Worm (Caenorhabditis elegans) whole organism, L3 larva: ENCODE data around the gene ugt-15.

Experiments used
- ama-1 ChIP-seq: fragments of 150-350 bp; optimal IDR thresholded peaks from 2 replicates; lab custom pipeline; 2018
- ceh-16 ChIP-seq: sonication (generic microtip); optimal IDR thresholded peaks from 2 replicates; lab custom pipeline; 2017; ENCODE audit warnings: missing biosample characterization, missing genetic modification characterization
- ceh-82 ChIP-seq: fragments of 150-350 bp; optimal IDR thresholded peaks from 2 replicates; lab custom pipeline; 2014; ENCODE audit warnings: missing biosample characterization, missing genetic modification characterization
- elt-3 ChIP-seq, 3 experiments: fragments of 150-350 bp in 1 of 3; sonication (generic microtip) in 2 of 3; optimal IDR thresholded peaks; 2 replicates in 2 of 3; 4 replicates in 1 of 3; lab custom pipeline; 2014 to 2017; ENCODE audit warnings: missing biosample characterization in 3 of 3, missing genetic modification characterization in 3 of 3
- hmg-11 ChIP-seq: sonication (generic microtip); optimal IDR thresholded peaks from 2 replicates; lab custom pipeline; 2016; ENCODE audit warnings: missing genetic modification characterization, missing compliant biosample characterization
- mdl-1 ChIP-seq: fragments of 150-350 bp; optimal IDR thresholded peaks from 2 replicates; lab custom pipeline; 2014; ENCODE audit warnings: missing biosample characterization, missing genetic modification characterization
- nhr-237 ChIP-seq: fragments of 150-350 bp; optimal IDR thresholded peaks from 2 replicates; lab custom pipeline; 2014; ENCODE audit warnings: missing biosample characterization, missing genetic modification characterization
- nhr-43 ChIP-seq: sonication (generic microtip); optimal IDR thresholded peaks from 2 replicates; lab custom pipeline; 2016; ENCODE audit warnings: mild to moderate bottlenecking, missing genetic modification characterization, missing compliant biosample characterization; ENCODE audit not compliant: poor library complexity, severe bottlenecking
- pha-4 ChIP-seq: fragments of 150-350 bp; optimal IDR thresholded peaks from 2 replicates; lab custom pipeline; 2014; ENCODE audit warnings: missing biosample characterization, missing genetic modification reagents, missing genetic modification characterization
- snpc-4 ChIP-seq: fragments of 150-350 bp; optimal IDR thresholded peaks from 2 replicates; lab custom pipeline; 2014; ENCODE audit warnings: missing biosample characterization, missing genetic modification characterization
- unc-62 ChIP-seq: fragments of 150-350 bp; sonication (generic microtip); optimal IDR thresholded peaks from 4 replicates; lab custom pipeline; 2014; ENCODE audit warnings: missing biosample characterization, missing genetic modification reagents, missing genetic modification characterization
- ztf-11 ChIP-seq: fragments of 150-350 bp; optimal IDR thresholded peaks from 2 replicates; lab custom pipeline; 2014; ENCODE audit warnings: missing biosample characterization, missing genetic modification characterization

- TF ChIP-seq nhr-237 = no peak
- no peak for TF ChIP-seq snpc-4 (tag; lab: Kevin White, UChicago)
- TF ChIP-seq ama-1 = no peak
- TF ChIP-seq ceh-16 (tag; lab: Kevin White, UChicago) = no peak
- TF ChIP-seq unc-62 (GFP tag; lab: Kevin White, UChicago) = no peak
- TF ChIP-seq elt-3 (tag; optimal IDR thresholded peaks at IDR 0.05; lab: Kevin White, UChicago) = no peak
- TF ChIP-seq ceh-82 = no peak
- no peak for TF ChIP-seq mdl-1 (tag; lab: Kevin White, UChicago)
- no peak for TF ChIP-seq ztf-11
- no peak for TF ChIP-seq nhr-43
- no peak for TF ChIP-seq hmg-11 (tag; lab: Kevin White, UChicago)
- peak; percentile 41 for TF ChIP-seq pha-4 (tag; lab: Kevin White, UChicago)
These were observed 44.4 kb downstream of the ugt-15 start, which contains the start of gene bus-19 for ce11 chrV:12871753-12872152.
